Worm (Caenorhabditis elegans): ENCODE measurements around the gene Y7A5A.13.

- TF ChIP-seq B0310.2 (tag; optimal IDR thresholded peaks at IDR 0.05) (no peak), ama-1 (optimal IDR thresholded peaks at IDR 0.05) (no peak), tbx-11 (GFP tag; IDR thresholded peaks at IDR 0.05) (no peak), hnd-1 (tag; optimal IDR thresholded peaks at IDR 0.05) (no peak), pes-1 (GFP tag; IDR thresholded peaks at IDR 0.05) (no peak), sea-1 (GFP tag; conservative IDR thresholded peaks at IDR 0.05) (no peak), ceh-36 (tag; optimal IDR thresholded peaks at IDR 0.05) (no peak), aly-1 (tag; optimal IDR thresholded peaks at IDR 0.05) (no peak), tra-4 (tag; optimal IDR thresholded peaks at IDR 0.05) (no peak), ets-7 (tag; optimal IDR thresholded peaks at IDR 0.05) (no peak), hmg-4 (GFP tag; optimal IDR thresholded peaks at IDR 0.05) (no peak), F13C5.2 (tag; optimal IDR thresholded peaks at IDR 0.05) (no peak), ceh-13 (GFP tag; optimal IDR thresholded peaks at IDR 0.05) (no peak), flt-1 (GFP tag; IDR thresholded peaks at IDR 0.05) (no peak)
Observed at ce11 chrX:15786726-15787125, 13.1 kb downstream of the Y7A5A.13 start, which contains the start of gene Y7A5A.5.

Data from whole organism, early embryonic.